Worm (Caenorhabditis elegans): Measurements from ENCODE around the gene kbp-1.

Gene kbp-1

DNA sequence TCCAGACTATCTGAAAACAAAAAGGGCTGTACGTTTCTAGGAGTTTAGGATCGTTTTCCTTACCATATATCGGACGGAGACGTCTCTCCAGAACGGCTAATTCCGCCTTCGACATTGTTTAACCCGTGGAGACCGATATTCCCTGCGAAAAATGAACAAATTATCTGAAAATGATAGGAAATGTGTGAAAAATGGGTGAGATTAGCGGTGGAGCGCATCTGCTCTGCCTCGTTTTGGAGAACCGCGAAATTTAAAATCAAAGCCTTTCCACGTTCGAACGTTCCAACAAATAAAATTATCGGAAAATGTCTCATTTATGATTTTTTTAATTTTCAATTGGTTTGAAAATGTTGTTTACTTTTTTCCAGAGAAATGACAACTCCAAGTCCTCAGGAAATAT is at the start of gene kbp-1, which contains the start of gene cra-1:
Gene kbp-1, plus strand, starts transcription at position 366 of the 400 bp plus-strand sequence.
Gene cra-1, minus strand, starts transcription at position 193 of the 400 bp plus-strand sequence.
- peak; percentile 58 for TF ChIP-seq mep-1 (tag; optimal IDR thresholded peaks at IDR 0.05)
- TF ChIP-seq ceh-83 (GFP tag; optimal IDR thresholded peaks at IDR 0.05) = no peak
- TF ChIP-seq blmp-1 (tag; optimal IDR thresholded peaks at IDR 0.05) = no peak
- TF ChIP-seq ces-1 (GFP tag; optimal IDR thresholded peaks at IDR 0.05) = no peak
- no peak for TF ChIP-seq sptf-1 (tag; optimal IDR thresholded peaks at IDR 0.05)
- TF ChIP-seq lsy-2 (tag; optimal IDR thresholded peaks at IDR 0.05) = peak; percentile 48
- no peak for TF ChIP-seq M03D4.4 (tag; optimal IDR thresholded peaks at IDR 0.05)
- no peak for TF ChIP-seq nhr-28 (tag; optimal IDR thresholded peaks at IDR 0.05)
- TF ChIP-seq elt-1 (tag; optimal IDR thresholded peaks at IDR 0.05; ENCODE audit: borderline replicate concordance, insufficient read depth) = no peak
- peak; percentile 85 for TF ChIP-seq unc-120 (tag; optimal IDR thresholded peaks at IDR 0.05; ENCODE audit: poor library complexity, severe bottlenecking)
- no peak for TF ChIP-seq elt-3 (tag; optimal IDR thresholded peaks at IDR 0.05)
- TF ChIP-seq lin-13 (tag; optimal IDR thresholded peaks at IDR 0.05) = peak; percentile 11
- TF ChIP-seq tbx-8 (GFP tag; optimal IDR thresholded peaks at IDR 0.05) = no peak
- no peak for TF ChIP-seq snpc-4 (tag; optimal IDR thresholded peaks at IDR 0.05)
- no peak for TF ChIP-seq ztf-11 (tag; optimal IDR thresholded peaks at IDR 0.05)
- no peak for TF ChIP-seq hlh-1 (tag; optimal IDR thresholded peaks at IDR 0.05)

ce11 chrIII:6820343-6820985 is 49.0 kb upstream of the kbp-1 start, which contains the start of gene ten-1:
Gene ten-1 (plus strand): TSS chrIII:6820935.
- TF ChIP-seq flh-1 (GFP tag; optimal IDR thresholded peaks at IDR 0.05) (no peak), lin-32 (GFP tag; optimal IDR thresholded peaks at IDR 0.05) (no peak), unc-120 (tag; optimal IDR thresholded peaks at IDR 0.05; ENCODE audit: poor library complexity, severe bottlenecking) (peak; percentile 4), unc-62 (GFP tag; optimal IDR thresholded peaks at IDR 0.05) (peak; percentile 75), hlh-1 (tag; optimal IDR thresholded peaks at IDR 0.05) (peak; percentile 91)

DNA sequence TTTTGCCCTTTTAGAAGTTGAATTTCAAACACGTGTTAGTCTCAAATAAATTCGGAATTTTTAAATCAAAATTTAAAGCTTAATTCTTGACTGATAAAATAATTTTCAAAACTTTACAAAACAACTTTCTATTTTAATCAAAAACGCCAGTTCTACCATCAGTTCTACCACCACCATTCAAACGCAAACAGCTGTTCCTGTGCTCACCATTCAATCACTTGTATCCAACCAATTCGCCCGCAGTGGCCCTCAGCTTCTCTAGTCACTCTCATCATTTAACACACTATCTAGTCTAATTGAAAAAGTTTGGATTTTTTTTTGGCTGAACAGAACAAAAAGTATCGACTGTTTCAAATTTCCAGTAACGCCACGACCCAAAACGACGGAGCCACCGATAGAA is 46.6 kb upstream of the kbp-1 start:
- peak; percentile 94 for TF ChIP-seq hlh-1 (tag; optimal IDR thresholded peaks at IDR 0.05)
- no peak for TF ChIP-seq mep-1 (tag; optimal IDR thresholded peaks at IDR 0.05)

DNA sequence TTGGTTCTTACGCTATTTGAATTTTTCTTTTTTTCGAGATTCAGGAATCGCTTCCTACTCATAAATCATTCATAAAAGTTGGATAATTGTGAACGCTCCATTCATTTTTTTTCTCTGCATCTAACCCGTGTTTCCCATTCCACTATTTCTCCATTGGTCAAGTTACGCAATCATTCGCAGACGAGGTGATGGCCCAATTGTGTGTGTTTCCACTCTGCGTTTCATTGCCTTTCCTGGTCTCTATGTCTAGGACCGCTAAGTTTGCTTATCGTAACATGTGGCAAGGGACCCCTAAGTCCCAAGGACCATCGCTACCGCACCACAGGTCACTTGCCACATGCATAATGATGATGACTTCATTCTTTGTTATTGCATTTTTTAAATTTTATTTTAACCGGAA is 43.3 kb upstream of the kbp-1 start:
- TF ChIP-seq sem-2 (GFP tag; optimal IDR thresholded peaks at IDR 0.05) (no peak), zip-8 (tag; optimal IDR thresholded peaks at IDR 0.05) (peak; percentile 84), nhr-2 (tag; optimal IDR thresholded peaks at IDR 0.05) (peak; percentile 82)

- TF ChIP-seq lin-13 (tag; optimal IDR thresholded peaks at IDR 0.05) (no peak), ces-1 (GFP tag; optimal IDR thresholded peaks at IDR 0.05) (no peak), zip-8 (tag; optimal IDR thresholded peaks at IDR 0.05) (peak; percentile 92), pha-4 (tag; optimal IDR thresholded peaks at IDR 0.05) (peak; percentile 4)
Observed at ce11 chrIII:6831312-6831711, 38.1 kb upstream of the kbp-1 start.

- peak; percentile 90 for TF ChIP-seq zip-8 (tag; optimal IDR thresholded peaks at IDR 0.05)
- no peak for TF ChIP-seq lsy-2 (tag; optimal IDR thresholded peaks at IDR 0.05)
- no peak for TF ChIP-seq hlh-1 (tag; optimal IDR thresholded peaks at IDR 0.05)
- peak; percentile 39 for TF ChIP-seq ces-1 (GFP tag; optimal IDR thresholded peaks at IDR 0.05)
Observed at ce11 chrIII:6837320-6837719, 32.1 kb upstream of the kbp-1 start.

ce11 chrIII:6839091-6839490 is 30.3 kb upstream of the kbp-1 start:
- TF ChIP-seq tbx-8 (GFP tag; optimal IDR thresholded peaks at IDR 0.05) (no peak), lsy-2 (tag; optimal IDR thresholded peaks at IDR 0.05) (no peak), nhr-76 (tag; optimal IDR thresholded peaks at IDR 0.05) (no peak), sem-2 (GFP tag; optimal IDR thresholded peaks at IDR 0.05) (no peak), mep-1 (tag; optimal IDR thresholded peaks at IDR 0.05) (no peak), lin-32 (GFP tag; optimal IDR thresholded peaks at IDR 0.05) (no peak), nhr-28 (tag; optimal IDR thresholded peaks at IDR 0.05) (no peak), ceh-39 (tag; optimal IDR thresholded peaks at IDR 0.05) (no peak), blmp-1 (tag; optimal IDR thresholded peaks at IDR 0.05) (no peak), nhr-237 (tag; optimal IDR thresholded peaks at IDR 0.05) (no peak), elt-1 (tag; optimal IDR thresholded peaks at IDR 0.05; ENCODE audit: borderline replicate concordance, insufficient read depth) (no peak), drap-1 (GFP tag; optimal IDR thresholded peaks at IDR 0.05) (no peak), M03D4.4 (tag; optimal IDR thresholded peaks at IDR 0.05) (no peak), ham-2 (GFP tag; optimal IDR thresholded peaks at IDR 0.05) (no peak), unc-120 (tag; optimal IDR thresholded peaks at IDR 0.05; ENCODE audit: poor library complexity, severe bottlenecking) (no peak), elt-3 (tag; optimal IDR thresholded peaks at IDR 0.05) (no peak), lin-13 (tag; optimal IDR thresholded peaks at IDR 0.05) (no peak)

All from whole organism, mixed stage, embryonic.